Fruit fly (Drosophila melanogaster) whole organism: ENCODE results near the gene Usp39.

Experiments used
- CG8478 ChIP-seq: fragments of >200 bp; optimal IDR thresholded peaks from 2 replicates; lab custom pipeline; 2018; ENCODE audit warnings: inconsistent platforms
- psq ChIP-seq: fragments of >200 bp; optimal IDR thresholded peaks from 2 replicates; lab custom pipeline; 2017
- usp ChIP-seq: fragments of >200 bp; optimal IDR thresholded peaks from 2 replicates; lab custom pipeline; 2017; ENCODE audit warnings: missing biosample characterization, missing genetic modification characterization, mixed read lengths

DNA sequence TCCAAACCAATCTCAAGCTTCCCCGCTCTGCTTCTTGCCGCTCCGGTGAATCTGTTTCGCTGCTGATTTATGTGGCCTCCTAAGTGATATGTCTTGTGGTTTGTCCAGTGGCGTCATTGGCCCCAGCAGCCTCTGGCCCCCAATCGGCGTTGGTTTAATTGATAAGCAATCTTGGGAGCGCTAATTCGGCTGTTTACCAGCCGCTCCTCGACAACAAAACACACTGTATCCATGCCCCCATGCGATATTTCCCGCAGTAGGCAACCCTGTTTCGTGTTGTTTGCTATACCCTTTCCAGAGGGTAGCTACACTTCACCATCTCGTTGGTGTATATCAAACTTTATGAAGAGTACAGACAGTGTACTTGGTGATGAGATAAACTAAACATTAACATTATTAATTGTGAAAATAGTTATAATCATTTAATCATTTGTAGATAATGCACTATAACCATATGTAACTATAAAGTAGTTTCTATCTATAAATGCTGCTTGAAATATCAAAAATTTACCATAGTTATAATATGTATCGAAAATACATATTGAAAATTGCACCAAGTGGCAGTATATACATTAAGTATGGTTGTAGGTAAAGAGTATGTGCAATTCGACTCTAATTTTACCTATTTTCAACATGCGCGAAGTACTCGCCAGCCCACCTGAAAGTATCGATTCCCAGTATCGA is 9.5 kb upstream of the Usp39 start, which contains the start of gene shop:
- TF ChIP-seq usp (GFP tag; lab: Kevin White, UChicago) = no peak
- no peak for TF ChIP-seq psq (lab: Kevin White, UChicago)
- TF ChIP-seq CG8478 (lab: Kevin White, UChicago) = no peak
